Fruit fly (Drosophila melanogaster) whole organism, adult: ENCODE results near the gene AP-1mu.

ENCODE experiments used
- CG11617 ChIP-seq: fragments of 200-800 bp; sonication (Bioruptor generic); optimal IDR thresholded peaks from 2 replicates; lab custom pipeline; 2017; ENCODE audit warnings: mild to moderate bottlenecking, missing biosample characterization, missing genetic modification reagents, missing genetic modification characterization
- CG12768 ChIP-seq: fragments of 200-800 bp; sonication (Bioruptor generic); optimal IDR thresholded peaks from 2 replicates; lab custom pipeline; 2017; ENCODE audit warnings: missing biosample characterization, missing genetic modification characterization, mild to moderate bottlenecking, moderate library complexity, missing genetic modification reagents
- CG1620 ChIP-seq: fragments of 200-800 bp; sonication (Bioruptor generic); optimal IDR thresholded peaks from 2 replicates; lab custom pipeline; 2016; ENCODE audit warnings: missing biosample characterization, missing genetic modification characterization
- CG5204 ChIP-seq: fragments of 200-800 bp; sonication (Bioruptor generic); optimal IDR thresholded peaks from 2 replicates; lab custom pipeline; 2016; ENCODE audit warnings: missing biosample characterization, missing genetic modification characterization
- CG7045 ChIP-seq: fragments of 200-800 bp; sonication (Bioruptor generic); optimal IDR thresholded peaks from 2 replicates; lab custom pipeline; 2017; ENCODE audit warnings: missing biosample characterization, mild to moderate bottlenecking, missing genetic modification characterization
- CG7101 ChIP-seq: fragments of 200-800 bp; sonication (Bioruptor generic); optimal IDR thresholded peaks from 2 replicates; lab custom pipeline; 2018; ENCODE audit warnings: missing biosample characterization, mild to moderate bottlenecking, missing genetic modification characterization, moderate library complexity
- Clk ChIP-seq: fragments of 200-800 bp; sonication (Bioruptor generic); optimal IDR thresholded peaks from 2 replicates; lab custom pipeline; 2017; ENCODE audit warnings: missing biosample characterization, missing genetic modification characterization
- bab1 ChIP-seq: fragments of 200-800 bp; sonication (Bioruptor generic); optimal IDR thresholded peaks from 3 replicates; lab custom pipeline; 2019; ENCODE audit warnings: missing biosample characterization, mild to moderate bottlenecking, missing genetic modification characterization, moderate library complexity
- cnc ChIP-seq, 2 experiments: fragments of >200 bp; optimal IDR thresholded peaks; 2 replicates each; lab custom pipeline; 2017
- kay ChIP-seq: fragments of 200-800 bp; sonication (Bioruptor generic); peaks from one replicate; lab custom pipeline; 2016; ENCODE audit warnings: missing biosample characterization, missing genetic modification characterization, borderline replicate concordance
- ovo ChIP-seq: fragments of 200-800 bp; sonication (Bioruptor generic); optimal IDR thresholded peaks from 2 replicates; lab custom pipeline; 2016; ENCODE audit warnings: missing biosample characterization, missing genetic modification characterization
- pad ChIP-seq: fragments of 200-800 bp; sonication (Bioruptor generic); optimal IDR thresholded peaks from 3 replicates; lab custom pipeline; 2017; ENCODE audit warnings: missing biosample characterization, missing genetic modification characterization, mild to moderate bottlenecking, moderate library complexity, missing genetic modification reagents
- toe ChIP-seq: fragments of 200-800 bp; sonication (Bioruptor generic); optimal IDR thresholded peaks from 2 replicates; lab custom pipeline; 2016; ENCODE audit warnings: missing biosample characterization, missing genetic modification characterization

- no peak for TF ChIP-seq kay (GFP tag; lab: Kevin White, UChicago)
- no peak for TF ChIP-seq CG11617
- TF ChIP-seq cnc (optimal IDR thresholded peaks at IDR 0.05; lab: Kevin White, UChicago) = peak; percentile 70 to 88
- no peak for TF ChIP-seq pad
- TF ChIP-seq bab1 (GFP tag; lab: Kevin White, UChicago) = no peak
- TF ChIP-seq toe (GFP tag; lab: Kevin White, UChicago) = no peak
- TF ChIP-seq CG1620 (GFP tag; lab: Kevin White, UChicago) = no peak
- no peak for TF ChIP-seq CG12768 (GFP tag; lab: Kevin White, UChicago)
- TF ChIP-seq Clk (GFP tag; lab: Kevin White, UChicago) = no peak
- no peak for TF ChIP-seq ovo
- no peak for TF ChIP-seq CG7101
- TF ChIP-seq CG7045 (GFP tag; lab: Kevin White, UChicago) = no peak
- no peak for TF ChIP-seq CG5204
Observed at dm6 chr3R:9512193-9513051, 46.9 kb downstream of the AP-1mu start.
